Worm (Caenorhabditis elegans): Measurements from ENCODE around the gene F31E3.2.

F31E3.2 gene

ce11 chrIII:6992496-6992895 is 18.7 kb downstream of the F31E3.2 start:
- TF ChIP-seq unc-39 (tag; optimal IDR thresholded peaks at IDR 0.05) (no peak), snpc-4 (tag; optimal IDR thresholded peaks at IDR 0.05) (no peak), pha-4 (tag; optimal IDR thresholded peaks at IDR 0.05) (peak; percentile 37), egl-27 (tag; optimal IDR thresholded peaks at IDR 0.05) (no peak), elt-2 (tag; optimal IDR thresholded peaks at IDR 0.05) (peak; percentile 15), eor-1 (tag; optimal IDR thresholded peaks at IDR 0.05) (no peak), pqm-1 (tag; optimal IDR thresholded peaks at IDR 0.05) (peak; percentile 22)

- TF ChIP-seq nhr-23 (tag; optimal IDR thresholded peaks at IDR 0.05) (peak; percentile 26), egl-5 (tag; optimal IDR thresholded peaks at IDR 0.05) (no peak)
Measured at ce11 chrIII:6993179-6993578, 19.4 kb downstream of the F31E3.2 start.

DNA sequence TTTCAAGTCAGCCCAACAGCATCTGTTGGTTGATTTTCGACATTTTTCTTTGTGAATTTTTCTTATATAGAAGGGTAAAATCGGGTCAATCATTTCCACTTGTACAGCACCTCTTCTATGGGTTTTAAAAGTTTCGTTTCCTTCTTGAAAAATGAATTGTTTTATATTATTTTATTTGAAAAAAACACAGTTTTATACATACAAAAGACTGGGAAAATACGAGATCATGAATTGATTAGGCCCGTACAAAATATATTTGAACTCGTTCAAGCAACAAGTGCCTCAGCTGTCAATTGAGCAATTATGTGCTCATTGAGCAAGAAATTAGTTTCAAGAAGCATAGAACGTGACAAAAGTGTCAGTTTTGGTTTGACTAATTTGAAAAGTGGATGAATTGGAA is 28.4 kb downstream of the F31E3.2 start:
- TF ChIP-seq lin-39 (tag; optimal IDR thresholded peaks at IDR 0.05) (no peak), ceh-82 (tag; optimal IDR thresholded peaks at IDR 0.05) (no peak), ztf-4 (tag; optimal IDR thresholded peaks at IDR 0.05) (no peak)

ce11 chrIII:7005350-7005749 is 31.6 kb downstream of the F31E3.2 start, which contains the start of gene C06E8.5:
Gene C06E8.5 (minus strand): TSS chrIII:7005450.
- TF ChIP-seq nhr-237 (tag; optimal IDR thresholded peaks at IDR 0.05) = no peak
- no peak for TF ChIP-seq nhr-77 (tag; optimal IDR thresholded peaks at IDR 0.05)
- TF ChIP-seq sea-2 (GFP tag; optimal IDR thresholded peaks at IDR 0.05) = no peak
- TF ChIP-seq skn-1 (tag; optimal IDR thresholded peaks at IDR 0.05) = no peak
- TF ChIP-seq elt-1 (tag; optimal IDR thresholded peaks at IDR 0.05) = no peak
- TF ChIP-seq lin-39 (tag; optimal IDR thresholded peaks at IDR 0.05) = no peak
- peak; percentile 16 for TF ChIP-seq nhr-25 (tag; optimal IDR thresholded peaks at IDR 0.05)
- no peak for TF ChIP-seq zag-1 (tag; optimal IDR thresholded peaks at IDR 0.05)

DNA sequence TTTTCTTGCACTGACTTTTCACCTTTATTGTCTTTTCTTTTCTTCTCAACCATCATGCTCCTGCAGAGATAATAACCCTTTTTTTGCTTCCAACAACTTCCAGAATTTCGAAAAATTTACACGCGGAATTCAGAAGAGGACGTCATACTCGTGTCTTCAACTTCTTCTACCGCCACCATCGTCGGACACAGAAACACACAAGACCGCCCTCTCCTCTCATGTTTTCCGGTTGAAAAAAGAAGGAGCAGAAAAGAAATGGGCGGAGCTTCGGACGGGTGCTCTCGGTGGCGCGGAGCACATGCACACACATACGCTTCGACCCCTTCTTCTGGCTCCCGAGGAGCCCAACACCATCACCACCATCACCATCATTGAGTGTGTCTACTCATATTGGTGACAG is 35.1 kb downstream of the F31E3.2 start, which contains the start of gene lgc-38:
Gene lgc-38 (plus strand): TSS at position 301 of the 400 bp plus-strand sequence.
- TF ChIP-seq nhr-12 (tag; optimal IDR thresholded peaks at IDR 0.05) = no peak

DNA sequence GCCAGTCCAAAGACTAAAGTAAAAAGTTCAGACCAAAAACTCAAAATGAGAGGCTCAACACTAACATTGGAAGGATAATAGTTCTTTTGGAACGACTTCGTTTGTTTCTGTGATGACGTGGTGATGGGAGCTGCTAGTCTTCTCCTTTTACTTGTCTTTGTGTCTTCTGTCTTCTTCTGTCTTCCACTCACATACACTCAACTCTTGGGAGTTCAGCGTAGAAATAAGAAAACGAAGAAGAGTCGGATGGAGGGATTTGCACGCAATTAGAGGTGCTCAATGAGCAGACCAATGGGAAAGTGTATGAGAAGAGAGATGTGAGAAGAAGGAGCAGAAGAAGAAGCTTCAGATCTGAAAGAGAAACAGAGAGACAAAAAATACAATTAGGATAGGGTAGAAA is 38.3 kb downstream of the F31E3.2 start:
- no peak for TF ChIP-seq unc-62 (GFP tag; optimal IDR thresholded peaks at IDR 0.05)
- no peak for TF ChIP-seq nhr-237 (tag; optimal IDR thresholded peaks at IDR 0.05)
- no peak for TF ChIP-seq nhr-12 (tag; optimal IDR thresholded peaks at IDR 0.05)
- no peak for TF ChIP-seq ZK546.5 (tag; optimal IDR thresholded peaks at IDR 0.05)
- no peak for TF ChIP-seq egl-27 (tag; optimal IDR thresholded peaks at IDR 0.05)
- no peak for TF ChIP-seq hmg-11 (tag; optimal IDR thresholded peaks at IDR 0.05)
- TF ChIP-seq unc-39 (tag; optimal IDR thresholded peaks at IDR 0.05) = no peak
- no peak for TF ChIP-seq nhr-23 (tag; optimal IDR thresholded peaks at IDR 0.05)
- no peak for TF ChIP-seq elt-2 (tag; optimal IDR thresholded peaks at IDR 0.05)

- no peak for TF ChIP-seq R02D3.7 (tag; optimal IDR thresholded peaks at IDR 0.05)
Measured at ce11 chrIII:7013764-7014163, 40.0 kb downstream of the F31E3.2 start.

- TF ChIP-seq lin-39 (tag; optimal IDR thresholded peaks at IDR 0.05) (no peak), lsy-12 (tag; optimal IDR thresholded peaks at IDR 0.05) (no peak), zag-1 (tag; optimal IDR thresholded peaks at IDR 0.05) (no peak), ceh-9 (tag; optimal IDR thresholded peaks at IDR 0.05) (no peak), elt-2 (tag; optimal IDR thresholded peaks at IDR 0.05) (no peak), jun-1 (tag; optimal IDR thresholded peaks at IDR 0.05) (no peak), nhr-77 (tag; optimal IDR thresholded peaks at IDR 0.05) (no peak), skn-1 (tag; optimal IDR thresholded peaks at IDR 0.05) (no peak), nhr-28 (tag; optimal IDR thresholded peaks at IDR 0.05) (no peak), snpc-4 (tag; optimal IDR thresholded peaks at IDR 0.05) (no peak), nhr-12 (tag; optimal IDR thresholded peaks at IDR 0.05) (no peak), nhr-43 (tag; optimal IDR thresholded peaks at IDR 0.05; ENCODE audit: poor library complexity, severe bottlenecking) (no peak), lin-15B (tag; optimal IDR thresholded peaks at IDR 0.05) (no peak), fos-1 (tag; optimal IDR thresholded peaks at IDR 0.05) (no peak), pqm-1 (tag; optimal IDR thresholded peaks at IDR 0.05) (no peak), elt-1 (tag; optimal IDR thresholded peaks at IDR 0.05) (no peak), ztf-4 (tag; optimal IDR thresholded peaks at IDR 0.05) (no peak)
Measured at ce11 chrIII:7019724-7020123, 45.9 kb downstream of the F31E3.2 start.
